Fruit fly (Drosophila melanogaster): ENCODE results near the gene Nt5a.
A peak's percentile ranks its signal among the peaks of the same experiment; 100 is the strongest.

Gene Nt5a

DNA sequence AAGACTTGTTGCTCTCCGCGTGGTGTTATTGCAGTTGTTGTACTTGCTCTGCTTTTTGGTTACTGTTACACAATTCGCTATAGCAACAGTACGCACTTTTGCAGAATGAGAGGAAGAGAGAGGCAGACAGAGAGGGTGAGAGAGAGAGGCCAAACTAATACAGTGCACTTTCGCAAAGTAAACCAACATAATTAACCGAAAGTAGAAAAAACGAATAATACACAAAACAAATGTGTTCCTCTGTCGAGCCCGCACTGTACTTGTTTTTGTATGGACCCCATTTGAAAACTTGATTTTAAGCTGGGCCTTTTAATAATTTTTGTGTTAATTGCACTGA, 28.2 kb upstream of the Nt5a start (continued):
- no peak for TF ChIP-seq CG6175 (GFP tag; IDR thresholded peaks at IDR 0.05)
- no peak for TF ChIP-seq Six4 (GFP tag; optimal IDR thresholded peaks at IDR 0.05)
- peak; percentile 27; the same call in 1 of the 3 replicates for TF ChIP-seq ase (GFP tag; IDR thresholded peaks at IDR 0.05)
- TF ChIP-seq grau (tag; optimal IDR thresholded peaks at IDR 0.05), result peak; percentile 95
- no peak for TF ChIP-seq Sox100B (GFP tag; optimal IDR thresholded peaks at IDR 0.05)
- TF ChIP-seq rib (GFP tag; IDR thresholded peaks at IDR 0.05), result no peak
- peak; percentile 38; the same call in 2 of the 3 replicates for TF ChIP-seq CG14050 (GFP tag; IDR thresholded peaks at IDR 0.05)
- no peak for TF ChIP-seq CG34376 (GFP tag; optimal IDR thresholded peaks at IDR 0.05)
- peak; percentile 6 for TF ChIP-seq pum (GFP tag; optimal IDR thresholded peaks at IDR 0.05)
- TF ChIP-seq CG12104 (GFP tag; optimal IDR thresholded peaks at IDR 0.05), result no peak
- peak; percentile 54; the same call in 1 of the 2 replicates for TF ChIP-seq ranshi (GFP tag; IDR thresholded peaks at IDR 0.05)
- TF ChIP-seq CG13287 (GFP tag; IDR thresholded peaks at IDR 0.05; ENCODE audit: partially characterized antibody), result no peak
- no peak for TF ChIP-seq CG31441 (GFP tag; IDR thresholded peaks at IDR 0.05)
- peak; percentile 74; the same call in 2 of the 3 replicates for TF ChIP-seq ci (GFP tag; IDR thresholded peaks at IDR 0.05)
- peak; percentile 27 for TF ChIP-seq Camta (GFP tag; optimal IDR thresholded peaks at IDR 0.05)
- TF ChIP-seq CG3163 (GFP tag; optimal IDR thresholded peaks at IDR 0.05), result peak; percentile 15
- peak; percentile 60 for TF ChIP-seq ttk (GFP tag; IDR thresholded peaks at IDR 0.05)
- peak; percentile 54 for TF ChIP-seq CG9727 (GFP tag; optimal IDR thresholded peaks at IDR 0.05)
- peak; percentile 19 for TF ChIP-seq crc (GFP tag; optimal IDR thresholded peaks at IDR 0.05)
- TF ChIP-seq CG7987 (GFP tag; optimal IDR thresholded peaks at IDR 0.05), result no peak
- TF ChIP-seq ftz-f1 (GFP tag; optimal IDR thresholded peaks at IDR 0.05), result no peak
- no peak for TF ChIP-seq klu (GFP tag; IDR thresholded peaks at IDR 0.05)
- TF ChIP-seq sens-2 (GFP tag; IDR thresholded peaks at IDR 0.05), result no peak
- no peak for TF ChIP-seq CG6854 (GFP tag; optimal IDR thresholded peaks at IDR 0.05)
- TF ChIP-seq kay (GFP tag; optimal IDR thresholded peaks at IDR 0.05), result peak; percentile 42
- TF ChIP-seq CG18599 (GFP tag; optimal IDR thresholded peaks at IDR 0.05), result peak; percentile 68
- TF ChIP-seq dati (GFP tag; IDR thresholded peaks at IDR 0.05), result no peak
- TF ChIP-seq CG3281 (GFP tag; optimal IDR thresholded peaks at IDR 0.05), result peak; percentile 19
- no peak for TF ChIP-seq gfzf (GFP tag; optimal IDR thresholded peaks at IDR 0.05)
- TF ChIP-seq CG17186 (GFP tag; optimal IDR thresholded peaks at IDR 0.05), result no peak
- TF ChIP-seq CG6791 (GFP tag; IDR thresholded peaks at IDR 0.05; ENCODE audit: partially characterized antibody), result no peak
- no peak for TF ChIP-seq ato (GFP tag; IDR thresholded peaks at IDR 0.05; ENCODE audit: partially characterized antibody)
- TF ChIP-seq CG8924 (tag; optimal IDR thresholded peaks at IDR 0.05), result no peak
- TF ChIP-seq ems (GFP tag; optimal IDR thresholded peaks at IDR 0.05), result no peak
- peak; percentile 67 for TF ChIP-seq Hmr (GFP tag; optimal IDR thresholded peaks at IDR 0.05)
- TF ChIP-seq NK7.1 (GFP tag; optimal IDR thresholded peaks at IDR 0.05), result peak; percentile 29
- TF ChIP-seq CG10979 (tag; optimal IDR thresholded peaks at IDR 0.05), result no peak
- no peak for TF ChIP-seq CG12744 (GFP tag; optimal IDR thresholded peaks at IDR 0.05)
- no peak for TF ChIP-seq bcd (GFP tag; optimal IDR thresholded peaks at IDR 0.05)
- TF ChIP-seq jing (GFP tag; optimal IDR thresholded peaks at IDR 0.05), result no peak
- no peak for TF ChIP-seq psq (GFP tag; optimal IDR thresholded peaks at IDR 0.05)
- peak; percentile 62 for TF ChIP-seq ind (GFP tag; optimal IDR thresholded peaks at IDR 0.05)
- TF ChIP-seq abd-A (tag; optimal IDR thresholded peaks at IDR 0.05), result no peak
- peak; percentile 61 for TF ChIP-seq al (GFP tag; IDR thresholded peaks at IDR 0.05)
- TF ChIP-seq CG7839 (tag; optimal IDR thresholded peaks at IDR 0.05), result peak; percentile 21
- TF ChIP-seq ap (GFP tag; IDR thresholded peaks at IDR 0.05), result no peak
- no peak for TF ChIP-seq Dp (GFP tag; optimal IDR thresholded peaks at IDR 0.05)
- peak; percentile 49 for TF ChIP-seq Atf-2 (GFP tag; optimal IDR thresholded peaks at IDR 0.05)
- TF ChIP-seq lov (optimal IDR thresholded peaks at IDR 0.05), result no peak
- 0 out of 3 replicates have a peak, but pooled peaks have one; percentile 27 for TF ChIP-seq lov (GFP tag; IDR thresholded peaks at IDR 0.05)
- TF ChIP-seq ewg (GFP tag; optimal IDR thresholded peaks at IDR 0.05), result no peak
- TF ChIP-seq knrl (GFP tag; IDR thresholded peaks at IDR 0.05; ENCODE audit: partially characterized antibody), result no peak
